Worm (Caenorhabditis elegans) whole organism, late embryonic: ENCODE results near the gene str-252.

Experiments
- C08G9.2 ChIP-seq: sonication (generic microtip); optimal IDR thresholded peaks from 2 replicates; lab custom pipeline; 2016; ENCODE audit warnings: mild to moderate bottlenecking, missing genetic modification characterization, moderate library complexity, missing compliant biosample characterization
- C38D4.7 ChIP-seq: fragments of 200-800 bp; sonication (Bioruptor generic); optimal IDR thresholded peaks from 2 replicates; lab custom pipeline; 2018; ENCODE audit warnings: mild to moderate bottlenecking, missing genetic modification characterization, moderate library complexity, missing compliant biosample characterization
- F13H6.1 ChIP-seq: sonication (generic microtip); optimal IDR thresholded peaks from 2 replicates; lab custom pipeline; 2016; ENCODE audit warnings: missing genetic modification characterization, missing compliant biosample characterization
- K02D7.2 ChIP-seq: sonication (generic microtip); optimal IDR thresholded peaks from 2 replicates; lab custom pipeline; 2017; ENCODE audit warnings: mild to moderate bottlenecking, missing genetic modification characterization, missing compliant biosample characterization
- K09A11.1 ChIP-seq: sonication (generic microtip); optimal IDR thresholded peaks from 2 replicates; lab custom pipeline; 2017; ENCODE audit warnings: antibody characterized with exemption, mild to moderate bottlenecking, missing genetic modification characterization, missing compliant biosample characterization; ENCODE audit not compliant: insufficient read depth
- T23F11.4 ChIP-seq: fragments of 200-800 bp; sonication (Bioruptor generic); optimal IDR thresholded peaks from 2 replicates; lab custom pipeline; 2018; ENCODE audit warnings: mild to moderate bottlenecking, missing genetic modification characterization, missing compliant biosample characterization
- ahr-1 ChIP-seq: sonication (generic microtip); optimal IDR thresholded peaks from 2 replicates; lab custom pipeline; 2016; ENCODE audit warnings: missing genetic modification characterization, missing compliant biosample characterization
- ceh-19 ChIP-seq: fragments of 200-800 bp; sonication (Bioruptor generic); optimal IDR thresholded peaks from 2 replicates; lab custom pipeline; 2018; ENCODE audit warnings: mild to moderate bottlenecking, missing genetic modification characterization, missing compliant biosample characterization
- ceh-22 ChIP-seq: sonication (generic microtip); optimal IDR thresholded peaks from 2 replicates; lab custom pipeline; 2017; ENCODE audit warnings: missing biosample characterization, missing genetic modification characterization
- ceh-24 ChIP-seq: sonication (generic microtip); optimal IDR thresholded peaks from 2 replicates; lab custom pipeline; 2016; ENCODE audit warnings: mild to moderate bottlenecking, missing genetic modification characterization, missing compliant biosample characterization
- ceh-30 ChIP-seq: fragments of 150-350 bp; optimal IDR thresholded peaks from 2 replicates; lab custom pipeline; 2014; ENCODE audit warnings: missing biosample characterization, missing genetic modification characterization
- ceh-45 ChIP-seq: fragments of 200-800 bp; sonication (Bioruptor generic); IDR thresholded peaks from 2 replicates; pipeline ENCODE4 v1.3.6; 2022; ENCODE audit warnings: missing genetic modification reagents, missing genetic modification characterization, missing compliant biosample characterization
- ceh-6 ChIP-seq: fragments of 200-800 bp; sonication (Bioruptor generic); optimal IDR thresholded peaks from 2 replicates; lab custom pipeline; 2018; ENCODE audit warnings: mild to moderate bottlenecking, missing genetic modification characterization, missing compliant biosample characterization
- che-1 ChIP-seq: sonication (generic microtip); optimal IDR thresholded peaks from 2 replicates; lab custom pipeline; 2016; ENCODE audit warnings: mild to moderate bottlenecking, missing genetic modification characterization, missing compliant biosample characterization
- dve-1 ChIP-seq: sonication (generic microtip); optimal IDR thresholded peaks from 2 replicates; lab custom pipeline; 2017; ENCODE audit warnings: antibody characterized with exemption, mild to moderate bottlenecking, missing genetic modification characterization, missing compliant biosample characterization
- elt-2 ChIP-seq: sonication (generic microtip); optimal IDR thresholded peaks from 2 replicates; lab custom pipeline; 2016; ENCODE audit warnings: missing genetic modification reagents, missing genetic modification characterization, missing compliant biosample characterization
- eyg-1 ChIP-seq: sonication (generic microtip); optimal IDR thresholded peaks from 2 replicates; lab custom pipeline; 2016; ENCODE audit warnings: missing genotype, missing genetic modification characterization, missing compliant biosample characterization
- fax-1 ChIP-seq: sonication (generic microtip); optimal IDR thresholded peaks from 2 replicates; lab custom pipeline; 2016; ENCODE audit warnings: missing genotype, missing genetic modification characterization, missing compliant biosample characterization
- fkh-6 ChIP-seq: sonication (generic microtip); optimal IDR thresholded peaks from 2 replicates; lab custom pipeline; 2016; ENCODE audit warnings: missing genetic modification characterization, missing compliant biosample characterization
- hlh-13 ChIP-seq: fragments of 200-800 bp; sonication (Bioruptor generic); optimal IDR thresholded peaks from 2 replicates; lab custom pipeline; 2018; ENCODE audit warnings: mild to moderate bottlenecking, missing genetic modification characterization, missing compliant biosample characterization
- hlh-30 ChIP-seq: sonication (generic microtip); optimal IDR thresholded peaks from 2 replicates; lab custom pipeline; 2017; ENCODE audit warnings: antibody characterized with exemption, missing genetic modification characterization, missing compliant biosample characterization; ENCODE audit not compliant: insufficient read depth
- hlh-6 ChIP-seq: sonication (generic microtip); optimal IDR thresholded peaks from 2 replicates; lab custom pipeline; 2016; ENCODE audit warnings: missing genotype, missing genetic modification characterization, missing compliant biosample characterization
- madf-2 ChIP-seq: sonication (generic microtip); optimal IDR thresholded peaks from 2 replicates; lab custom pipeline; 2017; ENCODE audit warnings: missing genetic modification characterization, missing compliant biosample characterization
- mec-3 ChIP-seq: sonication (generic microtip); optimal IDR thresholded peaks from 2 replicates; lab custom pipeline; 2016; ENCODE audit warnings: borderline replicate concordance, missing genetic modification characterization, missing compliant biosample characterization
- nfya-1 ChIP-seq: sonication (generic microtip); optimal IDR thresholded peaks from 2 replicates; lab custom pipeline; 2017; ENCODE audit warnings: missing genetic modification characterization, mild to moderate bottlenecking, missing compliant biosample characterization, antibody characterized with exemption, moderate library complexity
- nhr-11 ChIP-seq: fragments of 150-350 bp; optimal IDR thresholded peaks from 2 replicates; lab custom pipeline; 2014; ENCODE audit warnings: missing biosample characterization, missing genetic modification characterization
- npax-4 ChIP-seq: sonication (generic microtip); optimal IDR thresholded peaks from 2 replicates; lab custom pipeline; 2016; ENCODE audit warnings: missing genetic modification characterization, missing compliant biosample characterization
- pag-3 ChIP-seq: sonication (generic microtip); optimal IDR thresholded peaks from 2 replicates; lab custom pipeline; 2016; ENCODE audit warnings: missing compliant biosample characterization, missing genetic modification characterization, borderline replicate concordance
- pha-4 ChIP-seq: fragments of 150-350 bp; optimal IDR thresholded peaks from 2 replicates; lab custom pipeline; 2018; ENCODE audit warnings: missing biosample characterization, missing genetic modification reagents, missing genetic modification characterization
- pqm-1 ChIP-seq: sonication (generic microtip); optimal IDR thresholded peaks from 2 replicates; lab custom pipeline; 2016; ENCODE audit warnings: missing genetic modification characterization, missing compliant biosample characterization
- ref-2 ChIP-seq: sonication (generic microtip); optimal IDR thresholded peaks from 2 replicates; lab custom pipeline; 2016; ENCODE audit warnings: missing genetic modification characterization, missing compliant biosample characterization
- syd-9 ChIP-seq: sonication (generic microtip); optimal IDR thresholded peaks from 2 replicates; lab custom pipeline; 2016; ENCODE audit warnings: mild to moderate bottlenecking, missing genetic modification characterization, moderate library complexity, missing compliant biosample characterization
- tbx-2 ChIP-seq: sonication (generic microtip); optimal IDR thresholded peaks from 2 replicates; lab custom pipeline; 2016; ENCODE audit warnings: missing genetic modification characterization, missing compliant biosample characterization
- tbx-7 ChIP-seq: sonication (generic microtip); optimal IDR thresholded peaks from 2 replicates; lab custom pipeline; 2016; ENCODE audit warnings: missing genotype, missing genetic modification characterization, missing compliant biosample characterization
- unc-86 ChIP-seq: sonication (generic microtip); optimal IDR thresholded peaks from 2 replicates; lab custom pipeline; 2016; ENCODE audit warnings: missing genetic modification characterization, missing compliant biosample characterization
- ztf-16 ChIP-seq: sonication (generic microtip); optimal IDR thresholded peaks from 2 replicates; lab custom pipeline; 2017; ENCODE audit warnings: missing genetic modification characterization, missing compliant biosample characterization

The str-252 gene

DNA sequence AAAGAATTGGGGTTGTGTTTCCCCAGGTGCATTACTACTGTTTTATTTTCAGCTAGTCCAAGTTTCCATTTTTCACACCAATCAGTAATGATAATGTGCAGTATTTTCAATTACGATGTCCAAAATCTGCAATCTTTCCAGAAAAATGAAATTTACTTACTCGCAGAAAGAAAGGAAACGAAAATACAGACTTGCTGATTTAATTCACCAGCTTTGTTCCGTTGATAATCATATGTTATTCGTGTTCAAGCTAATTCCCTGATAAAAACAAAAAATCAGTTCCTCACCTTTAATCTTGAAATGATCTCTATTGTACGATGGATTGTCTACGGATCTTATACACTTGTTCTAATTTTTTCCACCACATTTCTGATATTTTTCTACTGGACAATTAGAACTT, 7.6 kb downstream of the str-252 start, which contains the start of gene srxa-11:
Gene srxa-11, plus strand, starts transcription at position 301 of the 400 bp plus-strand sequence.
- TF ChIP-seq ceh-30 (tag; lab: Kevin White, UChicago) = no peak
- TF ChIP-seq nfya-1 (tag; lab: Kevin White, UChicago) = no peak
- no peak for TF ChIP-seq K09A11.1 (tag; lab: Kevin White, UChicago)
- TF ChIP-seq ztf-16 (tag; lab: Kevin White, UChicago) = no peak
- no peak for TF ChIP-seq hlh-30 (tag; lab: Kevin White, UChicago)
- TF ChIP-seq unc-86 (tag; lab: Kevin White, UChicago) = no peak
- TF ChIP-seq hlh-13 (GFP tag; lab: Kevin White, UChicago) = no peak
- TF ChIP-seq syd-9 = no peak
- TF ChIP-seq ceh-24 (tag; lab: Kevin White, UChicago) = no peak
- no peak for TF ChIP-seq pqm-1
- no peak for TF ChIP-seq dve-1 (tag; lab: Kevin White, UChicago)
- TF ChIP-seq nhr-11 (tag; lab: Kevin White, UChicago) = no peak

DNA sequence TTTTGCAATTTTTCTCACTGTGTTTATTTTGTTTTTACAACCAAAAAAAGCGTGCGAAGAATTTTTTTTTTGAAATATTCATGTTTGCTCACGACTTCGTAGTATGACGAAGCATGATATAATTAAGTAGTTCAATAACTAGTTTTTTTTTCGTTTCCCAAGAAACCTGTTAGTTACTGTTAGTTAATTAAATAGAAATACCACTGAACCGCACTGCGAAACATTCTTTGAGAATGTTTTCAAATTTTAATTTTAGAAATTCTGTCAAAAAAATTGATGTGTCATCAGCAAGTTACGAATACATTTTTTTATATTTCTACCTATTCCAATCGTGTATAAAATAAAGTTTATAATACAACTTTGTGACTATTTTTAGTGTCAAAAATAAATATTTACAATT, 10.1 kb downstream of the str-252 start, which contains the start of gene srxa-12:
Gene srxa-12, plus strand, starts transcription at position 301 of the 400 bp plus-strand sequence.
- no peak for TF ChIP-seq tbx-2 (tag; lab: Kevin White, UChicago)
- TF ChIP-seq hlh-30 (tag; lab: Kevin White, UChicago) = no peak
- no peak for TF ChIP-seq pha-4
- no peak for TF ChIP-seq C08G9.2 (tag; lab: Kevin White, UChicago)
- TF ChIP-seq pag-3 (tag; lab: Kevin White, UChicago) = no peak
- no peak for TF ChIP-seq unc-86 (tag; lab: Kevin White, UChicago)
- no peak for TF ChIP-seq F13H6.1 (tag; lab: Kevin White, UChicago)
- TF ChIP-seq ceh-45 (GFP tag; lab: Robert Waterston, UW) = no peak
- no peak for TF ChIP-seq ceh-22

- TF ChIP-seq T23F11.4 (GFP tag; lab: Kevin White, UChicago) = no peak
- no peak for TF ChIP-seq pha-4
- TF ChIP-seq fkh-6 (tag; lab: Kevin White, UChicago) = no peak
- TF ChIP-seq mec-3 (tag; lab: Kevin White, UChicago) = no peak
- TF ChIP-seq fax-1 (tag; lab: Kevin White, UChicago) = no peak
- TF ChIP-seq ceh-19 (GFP tag; lab: Kevin White, UChicago) = no peak
- no peak for TF ChIP-seq C08G9.2 (tag; lab: Kevin White, UChicago)
- no peak for TF ChIP-seq elt-2 (tag; lab: Kevin White, UChicago)
- no peak for TF ChIP-seq madf-2
- no peak for TF ChIP-seq unc-86 (tag; lab: Kevin White, UChicago)
- TF ChIP-seq dve-1 (tag; lab: Kevin White, UChicago) = no peak
- no peak for TF ChIP-seq nfya-1 (tag; lab: Kevin White, UChicago)
- TF ChIP-seq K02D7.2 = no peak
Observed at ce11 chrV:13929503-13929902, 13.2 kb downstream of the str-252 start, which contains the start of gene srxa-13. srxa-13 (plus strand) TSS chrV:13929803.

DNA sequence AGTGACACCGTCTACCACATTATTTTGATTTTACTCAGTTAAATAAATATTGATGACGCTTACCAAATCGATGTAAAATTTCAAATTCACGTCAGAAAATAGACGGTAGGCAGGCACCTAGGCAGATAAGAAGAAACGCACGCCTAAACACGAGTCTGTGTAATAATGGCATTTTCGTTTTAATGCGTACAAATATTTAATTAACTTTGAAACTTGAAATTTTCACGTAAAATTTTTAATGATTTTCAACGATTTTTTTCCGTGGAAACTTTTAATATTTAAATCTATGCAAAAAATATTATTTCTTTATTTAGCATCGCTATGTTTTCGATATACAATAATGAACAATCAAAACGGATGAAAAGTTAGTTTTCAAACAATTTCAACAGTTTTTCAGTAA, 14.9 kb downstream of the str-252 start, which contains the start of gene C06B3.16:
Gene C06B3.16, plus strand, starts transcription at position 301 of the 400 bp plus-strand sequence.
- TF ChIP-seq nfya-1 (tag; lab: Kevin White, UChicago) = no peak
- TF ChIP-seq C38D4.7 (GFP tag; lab: Kevin White, UChicago) = no peak
- TF ChIP-seq npax-4 (tag; lab: Kevin White, UChicago) = no peak
- TF ChIP-seq tbx-7 (tag; lab: Kevin White, UChicago) = no peak
- TF ChIP-seq ceh-45 (GFP tag; lab: Robert Waterston, UW) = no peak
- TF ChIP-seq che-1 (tag; lab: Kevin White, UChicago) = no peak
- TF ChIP-seq ahr-1 = no peak
- no peak for TF ChIP-seq hlh-6 (tag; lab: Kevin White, UChicago)
- TF ChIP-seq eyg-1 (tag; lab: Kevin White, UChicago) = no peak
- no peak for TF ChIP-seq tbx-2 (tag; lab: Kevin White, UChicago)
- no peak for TF ChIP-seq ceh-6 (GFP tag; lab: Kevin White, UChicago)
- TF ChIP-seq ref-2 (tag; lab: Kevin White, UChicago) = no peak
- TF ChIP-seq ztf-16 (tag; lab: Kevin White, UChicago) = no peak
